ENCODE assay signal across 5 worm cellular contexts in the genomic region with DNA sequence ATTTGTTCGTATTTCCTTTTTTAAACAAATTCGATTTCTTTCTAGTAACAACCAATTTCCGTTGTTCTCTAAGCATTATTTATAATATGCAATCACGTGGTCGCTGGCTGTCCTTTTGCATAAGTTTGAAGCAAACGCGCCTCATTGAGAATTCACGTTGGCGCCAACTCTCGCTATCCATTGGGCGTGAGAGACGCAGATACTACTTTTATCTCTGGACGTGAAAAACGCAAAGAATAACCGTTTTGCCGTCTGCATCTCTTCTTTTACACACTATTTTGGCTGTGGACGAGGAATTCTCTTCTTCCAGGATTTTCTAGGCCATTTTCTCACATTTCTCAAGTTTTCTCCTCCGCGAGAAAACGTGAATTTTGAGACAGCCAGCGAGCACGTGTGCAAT.
TF ChIP-seq lines count a peak whose summit lies in the region.

No protein-coding gene starts in this region.

TF ChIP-seq in whole organism, L1 larva, 84 proteins besides CTCF, POLR2A, EP300 and RAD21:
- TF ChIP-seq fkh-8 (tag; optimal IDR thresholded peaks at IDR 0.05; lab: Kevin White, UChicago) (peak; percentile 2), isw-1 (GFP tag; IDR thresholded peaks at IDR 0.05; lab: Robert Waterston, UW) (peak; percentile 19; the same call in 1 of the 2 replicates), dpl-1 (GFP tag; optimal IDR thresholded peaks at IDR 0.05; lab: Kevin White, UChicago) (peak in 1 of 3 experiments; percentile 21), nhr-85 (tag; lab: Kevin White, UChicago) (peak; percentile 42), efl-1 (optimal IDR thresholded peaks at IDR 0.05; lab: Kevin White, UChicago) (peak in 1 of 2 experiments; percentile 55), efl-1 (GFP tag; optimal IDR thresholded peaks at IDR 0.05 in 1 of 2; lab: Kevin White, UChicago) (peak in 1 of 2 experiments; percentile 78), unc-86 (tag; optimal IDR thresholded peaks at IDR 0.05; lab: Kevin White, UChicago) (peak; percentile 42), nhr-47 (tag; optimal IDR thresholded peaks at IDR 0.05; lab: Kevin White, UChicago) (peak; percentile 6)

TF ChIP-seq in whole organism, L2 larva, 48 proteins besides CTCF, POLR2A, EP300 and RAD21:
- peak; percentile 41 for TF ChIP-seq unc-55 (GFP tag; optimal IDR thresholded peaks at IDR 0.05; lab: Kevin White, UChicago)

TF ChIP-seq in whole organism, L3 larva, 47 proteins besides CTCF, POLR2A, EP300 and RAD21:
- TF ChIP-seq lin-15B (tag; optimal IDR thresholded peaks at IDR 0.05; lab: Kevin White, UChicago), result peak; percentile 25

TF ChIP-seq in whole organism, L4 larva, 104 proteins besides CTCF, POLR2A, EP300 and RAD21:
- peak; percentile 52 for TF ChIP-seq lin-38 (GFP tag; IDR thresholded peaks at IDR 0.05; lab: Robert Waterston, UW)

TF ChIP-seq in whole organism, young adult, 124 proteins besides CTCF, POLR2A, EP300 and RAD21:
- TF ChIP-seq hmg-1.2 (GFP tag; IDR thresholded peaks at IDR 0.05; lab: Robert Waterston, UW), result peak; percentile 25; the same call in 1 of the 2 replicates
- peak; percentile 52; the same call in 1 of the 2 replicates for TF ChIP-seq mcd-1 (GFP tag; IDR thresholded peaks at IDR 0.05; lab: Robert Waterston, UW)
